Worm (Caenorhabditis elegans) whole organism, L4 larva: ENCODE results near the gene T23G5.3.

Experiments used
- F10B5.3 ChIP-seq: sonication (generic microtip); optimal IDR thresholded peaks from 2 replicates; lab custom pipeline; 2016; ENCODE audit warnings: mild to moderate bottlenecking, missing genetic modification characterization, missing compliant biosample characterization
- F37D6.2 ChIP-seq: sonication (generic microtip); optimal IDR thresholded peaks from 2 replicates; lab custom pipeline; 2016; ENCODE audit warnings: mild to moderate bottlenecking, missing genetic modification characterization, missing compliant biosample characterization
- F49E8.2 ChIP-seq: sonication (generic microtip); optimal IDR thresholded peaks from 2 replicates; lab custom pipeline; 2016; ENCODE audit warnings: missing compliant biosample characterization, mild to moderate bottlenecking, missing genetic modification characterization, borderline replicate concordance
- R02D3.7 ChIP-seq: fragments of 150-350 bp; sonication (generic microtip); optimal IDR thresholded peaks from 3 replicates; lab custom pipeline; 2014; ENCODE audit warnings: missing biosample characterization, missing genetic modification characterization
- Y105C5A.15 ChIP-seq: fragments of 200-800 bp; sonication (Bioruptor generic); IDR thresholded peaks from 2 replicates; pipeline ENCODE4 v1.3.6; 2022; ENCODE audit warnings: missing genetic modification characterization, missing compliant biosample characterization
- aha-1 ChIP-seq: fragments of 150-350 bp; peaks from one replicate; lab custom pipeline; 2014; ENCODE audit warnings: missing biosample characterization, missing genetic modification characterization
- aly-2 ChIP-seq: sonication (generic microtip); optimal IDR thresholded peaks from 2 replicates; lab custom pipeline; 2018; ENCODE audit warnings: missing biosample characterization, missing genetic modification characterization
- arid-1 ChIP-seq: fragments of 200-800 bp; sonication (Bioruptor generic); conservative IDR thresholded peaks from 2 replicates; pipeline ENCODE4 v1.3.6; 2022; ENCODE audit warnings: missing genetic modification reagents, missing genetic modification characterization, missing compliant biosample characterization
- ceh-62 ChIP-seq: sonication (generic microtip); optimal IDR thresholded peaks from 2 replicates; lab custom pipeline; 2017; ENCODE audit warnings: missing biosample characterization, missing genetic modification characterization
- ces-1 ChIP-seq: fragments of 150-350 bp; sonication (generic microtip); optimal IDR thresholded peaks from 4 replicates; lab custom pipeline; 2014; ENCODE audit warnings: missing biosample characterization, missing genetic modification reagents, missing genetic modification characterization
- ctbp-1 ChIP-seq: fragments of 200-800 bp; sonication (Bioruptor generic); IDR thresholded peaks from 2 replicates; pipeline ENCODE4 v1.3.6; 2022; ENCODE audit warnings: missing genetic modification reagents, missing genetic modification characterization, missing compliant biosample characterization
- daf-16 ChIP-seq, 3 experiments: sonication (generic microtip); optimal IDR thresholded peaks; 2 replicates each; lab custom pipeline; 2016 to 2017; ENCODE audit warnings: missing genetic modification characterization in 3 of 3, missing genetic modification reagents in 3 of 3, mild to moderate bottlenecking in 2 of 3, missing compliant biosample characterization in 2 of 3, missing biosample characterization in 1 of 3, moderate library complexity in 1 of 3
- daf-8 ChIP-seq: fragments of 200-800 bp; sonication (Bioruptor generic); IDR thresholded peaks from 2 replicates; pipeline ENCODE4 v1.3.6; 2022; ENCODE audit warnings: missing genetic modification characterization, missing compliant biosample characterization
- dpl-1 ChIP-seq: fragments of 150-350 bp; optimal IDR thresholded peaks from 2 replicates; lab custom pipeline; 2014; ENCODE audit warnings: missing biosample characterization, missing genetic modification reagents, missing genetic modification characterization
- dve-1 ChIP-seq: sonication (generic microtip); optimal IDR thresholded peaks from 2 replicates; lab custom pipeline; 2017; ENCODE audit warnings: antibody characterized with exemption, mild to moderate bottlenecking, missing genetic modification characterization, missing compliant biosample characterization; ENCODE audit not compliant: insufficient read depth
- egl-43 ChIP-seq: fragments of 200-800 bp; sonication (Bioruptor generic); IDR thresholded peaks from 2 replicates; pipeline ENCODE4 v1.3.6; 2022; ENCODE audit warnings: missing genetic modification reagents, missing genetic modification characterization, missing compliant biosample characterization
- hlh-11 ChIP-seq: fragments of 200-800 bp; sonication (Bioruptor generic); optimal IDR thresholded peaks from 2 replicates; lab custom pipeline; 2018; ENCODE audit warnings: mild to moderate bottlenecking, missing genetic modification characterization, missing compliant biosample characterization
- hlh-30 ChIP-seq: sonication (generic microtip); optimal IDR thresholded peaks from 2 replicates; lab custom pipeline; 2017; ENCODE audit warnings: antibody characterized with exemption, mild to moderate bottlenecking, missing genetic modification characterization, missing compliant biosample characterization; ENCODE audit not compliant: insufficient read depth
- hmg-1.1 ChIP-seq: fragments of 200-800 bp; sonication (Bioruptor generic); IDR thresholded peaks from 2 replicates; pipeline ENCODE4 v1.3.6; 2022; ENCODE audit warnings: missing genetic modification reagents, missing genetic modification characterization, missing compliant biosample characterization
- jun-1 ChIP-seq: fragments of 150-350 bp; optimal IDR thresholded peaks from 2 replicates; lab custom pipeline; 2014; ENCODE audit warnings: missing biosample characterization, missing genetic modification reagents, missing genetic modification characterization
- lin-13 ChIP-seq: fragments of 150-350 bp; optimal IDR thresholded peaks from 2 replicates; lab custom pipeline; 2014; ENCODE audit warnings: missing biosample characterization, missing genetic modification reagents, missing genetic modification characterization
- lin-15B ChIP-seq: fragments of 150-350 bp; sonication (generic microtip); optimal IDR thresholded peaks from 3 replicates; lab custom pipeline; 2014; ENCODE audit warnings: missing biosample characterization, missing genetic modification characterization
- lin-38 ChIP-seq: fragments of 200-800 bp; sonication (Bioruptor generic); IDR thresholded peaks from 2 replicates; pipeline ENCODE4 v1.3.6; 2022; ENCODE audit warnings: missing genetic modification reagents, missing genetic modification characterization, missing compliant biosample characterization
- lin-39 ChIP-seq: fragments of 150-350 bp; optimal IDR thresholded peaks from 2 replicates; lab custom pipeline; 2014; ENCODE audit warnings: missing biosample characterization, missing genetic modification reagents, missing genetic modification characterization
- lsy-2 ChIP-seq, 2 experiments: fragments of 150-350 bp in 1 of 2; sonication (generic microtip) in 1 of 2; optimal IDR thresholded peaks; 2 replicates each; lab custom pipeline; 2014 to 2017; ENCODE audit warnings: missing biosample characterization in 2 of 2, missing genetic modification characterization in 2 of 2
- mdl-1 ChIP-seq, 2 experiments: fragments of 150-350 bp in 1 of 2; sonication (generic microtip) in 1 of 2; optimal IDR thresholded peaks; 2 replicates each; lab custom pipeline; 2014 to 2017; ENCODE audit warnings: missing biosample characterization in 2 of 2, missing genetic modification characterization in 2 of 2
- mes-2 ChIP-seq: sonication (generic microtip); optimal IDR thresholded peaks from 2 replicates; lab custom pipeline; 2016; ENCODE audit warnings: missing genotype, mild to moderate bottlenecking, missing genetic modification characterization, missing compliant biosample characterization; ENCODE audit not compliant: poor library complexity, severe bottlenecking
- mxl-2 ChIP-seq: fragments of 200-800 bp; sonication (Bioruptor generic); conservative IDR thresholded peaks from 2 replicates; pipeline ENCODE4 v1.3.6; 2022; ENCODE audit warnings: missing genetic modification reagents, missing genetic modification characterization, missing compliant biosample characterization
- mxl-3 ChIP-seq: fragments of 200-800 bp; sonication (Bioruptor generic); optimal IDR thresholded peaks from 2 replicates; lab custom pipeline; 2018; ENCODE audit warnings: mild to moderate bottlenecking, missing genetic modification characterization, missing compliant biosample characterization
- nhr-102 ChIP-seq: sonication (generic microtip); optimal IDR thresholded peaks from 2 replicates; lab custom pipeline; 2016; ENCODE audit warnings: mild to moderate bottlenecking, missing genetic modification characterization, moderate library complexity, missing compliant biosample characterization
- nhr-28 ChIP-seq: fragments of 150-350 bp; optimal IDR thresholded peaks from 2 replicates; lab custom pipeline; 2014; ENCODE audit warnings: missing biosample characterization, missing genetic modification characterization
- nhr-48 ChIP-seq: sonication (generic microtip); optimal IDR thresholded peaks from 2 replicates; lab custom pipeline; 2016; ENCODE audit warnings: mild to moderate bottlenecking, missing genetic modification characterization, missing compliant biosample characterization
- nhr-77 ChIP-seq: fragments of 150-350 bp; optimal IDR thresholded peaks from 2 replicates; lab custom pipeline; 2014; ENCODE audit warnings: missing biosample characterization, missing genetic modification characterization
- php-3 ChIP-seq: fragments of 200-800 bp; sonication (Bioruptor generic); IDR thresholded peaks from 2 replicates; pipeline ENCODE4 v1.3.6; 2022; ENCODE audit warnings: missing genetic modification reagents, missing genetic modification characterization, missing compliant biosample characterization
- pqm-1 ChIP-seq: sonication (generic microtip); optimal IDR thresholded peaks from 2 replicates; lab custom pipeline; 2017; ENCODE audit warnings: missing biosample characterization, missing genetic modification characterization
- rbr-2 ChIP-seq: sonication (generic microtip); optimal IDR thresholded peaks from 2 replicates; lab custom pipeline; 2016; ENCODE audit warnings: missing genotype, missing genetic modification characterization, missing compliant biosample characterization
- saeg-2 ChIP-seq: fragments of 200-800 bp; sonication (Bioruptor generic); IDR thresholded peaks from 2 replicates; pipeline ENCODE4 v1.3.6; 2022; ENCODE audit warnings: missing genetic modification reagents, missing genetic modification characterization, missing compliant biosample characterization
- sdz-12 ChIP-seq: fragments of 200-800 bp; sonication (Bioruptor generic); optimal IDR thresholded peaks from 2 replicates; lab custom pipeline; 2018; ENCODE audit warnings: mild to moderate bottlenecking, missing genetic modification characterization, missing compliant biosample characterization
- snpc-4 ChIP-seq: fragments of 150-350 bp; optimal IDR thresholded peaks from 2 replicates; lab custom pipeline; 2014; ENCODE audit warnings: missing biosample characterization, missing genetic modification characterization
- unc-130 ChIP-seq: sonication (generic microtip); optimal IDR thresholded peaks from 2 replicates; lab custom pipeline; 2016; ENCODE audit warnings: missing genetic modification reagents, missing genetic modification characterization, missing compliant biosample characterization
- zag-1 ChIP-seq: fragments of 150-350 bp; optimal IDR thresholded peaks from 2 replicates; lab custom pipeline; 2014; ENCODE audit warnings: missing biosample characterization, missing genetic modification characterization
- zfp-3 ChIP-seq: fragments of 200-800 bp; sonication (Bioruptor generic); conservative IDR thresholded peaks from 2 replicates; pipeline ENCODE4 v1.3.6; 2022; ENCODE audit warnings: missing genetic modification reagents, missing genetic modification characterization, missing compliant biosample characterization
- zip-11 ChIP-seq: fragments of 200-800 bp; sonication (Bioruptor generic); IDR thresholded peaks from 2 replicates; pipeline ENCODE4 v1.3.6; 2022; ENCODE audit warnings: missing genetic modification characterization, missing compliant biosample characterization
- zip-2 ChIP-seq: fragments of 150-350 bp; optimal IDR thresholded peaks from 2 replicates; lab custom pipeline; 2014; ENCODE audit warnings: missing biosample characterization, missing genetic modification characterization
- ztf-11 ChIP-seq: fragments of 150-350 bp; optimal IDR thresholded peaks from 2 replicates; lab custom pipeline; 2014; ENCODE audit warnings: missing biosample characterization, missing genetic modification characterization

Gene T23G5.3

ce11 chrIII:9239983-9240382 is 8.9 kb upstream of the T23G5.3 start, which contains the start of gene saeg-2 (continued):
- TF ChIP-seq mes-2 (tag; lab: Kevin White, UChicago) = peak; percentile 34
- TF ChIP-seq daf-8 (GFP tag; lab: Robert Waterston, UW) = no peak
- TF ChIP-seq snpc-4 = no peak
- TF ChIP-seq zip-11 = no peak
- TF ChIP-seq pqm-1 (tag; lab: Kevin White, UChicago) = peak; percentile 36
- TF ChIP-seq ztf-11 (tag; lab: Kevin White, UChicago) = no peak
- TF ChIP-seq lsy-2 (tag; optimal IDR thresholded peaks at IDR 0.05; lab: Kevin White, UChicago) = peak in 1 of 2 experiments; percentile 23
- no peak for TF ChIP-seq nhr-48 (tag; lab: Kevin White, UChicago)
- peak; percentile 34 for TF ChIP-seq rbr-2 (tag; lab: Kevin White, UChicago)
- TF ChIP-seq zag-1 (tag; lab: Kevin White, UChicago) = no peak
- peak in 1 of 2 experiments; percentile 71 for TF ChIP-seq mdl-1 (tag; optimal IDR thresholded peaks at IDR 0.05; lab: Kevin White, UChicago)
- TF ChIP-seq lin-13 = peak; percentile 56
- TF ChIP-seq nhr-102 (tag; lab: Kevin White, UChicago) = no peak
- no peak for TF ChIP-seq R02D3.7
- TF ChIP-seq dpl-1 (GFP tag; lab: Kevin White, UChicago) = peak; percentile 31
- TF ChIP-seq aly-2 (tag; lab: Kevin White, UChicago) = no peak
- no peak for TF ChIP-seq php-3 (GFP tag; lab: Robert Waterston, UW)
- 0 out of 2 replicates have a peak, but pooled peaks have one; percentile 51 for TF ChIP-seq egl-43 (GFP tag; lab: Robert Waterston, UW)
- TF ChIP-seq hlh-11 (tag; lab: Kevin White, UChicago) = peak; percentile 78

ce11 chrIII:9237626-9238025 is 6.6 kb upstream of the T23G5.3 start:
- TF ChIP-seq hmg-1.1 (GFP tag; lab: Robert Waterston, UW) (no peak), daf-16 (GFP tag; optimal IDR thresholded peaks at IDR 0.05; lab: Kevin White, UChicago) (no peak), daf-16 (tag; optimal IDR thresholded peaks at IDR 0.05; lab: Kevin White, UChicago) (peak; percentile 85), hlh-11 (tag; lab: Kevin White, UChicago) (peak; percentile 23), nhr-28 (tag; lab: Kevin White, UChicago) (peak; percentile 40), dve-1 (peak; percentile 5), pqm-1 (tag; lab: Kevin White, UChicago) (peak; percentile 74)

ce11 chrIII:9236228-9236627 is 5.2 kb upstream of the T23G5.3 start, which contains the start of gene T23G5.2:
Gene T23G5.2 (minus strand): TSS chrIII:9236328.
- TF ChIP-seq egl-43 (GFP tag; lab: Robert Waterston, UW) (no peak), R02D3.7 (no peak), ceh-62 (tag; lab: Kevin White, UChicago) (no peak), arid-1 (GFP tag; lab: Robert Waterston, UW) (no peak), aha-1 (tag; lab: Kevin White, UChicago) (peak; percentile 57), ctbp-1 (GFP tag; lab: Robert Waterston, UW) (no peak)
- TF ChIP-seq, all 104 proteins: peak for 1

ce11 chrIII:9228722-9229121 is 2.4 kb downstream of the T23G5.3 start, which contains the start of gene rnr-1:
Gene rnr-1 (minus strand): TSS chrIII:9228798.
- TF ChIP-seq hlh-30 (tag; lab: Kevin White, UChicago) = no peak
- no peak for TF ChIP-seq F10B5.3
- no peak for TF ChIP-seq saeg-2
- peak; percentile 39 for TF ChIP-seq F49E8.2
- TF ChIP-seq nhr-77 (tag; lab: Kevin White, UChicago) = no peak
- TF ChIP-seq lin-38 = peak; percentile 45; the same call in 1 of the 2 replicates
- TF ChIP-seq mxl-2 (GFP tag; lab: Robert Waterston, UW) = no peak
- TF ChIP-seq ces-1 (GFP tag; lab: Kevin White, UChicago) = no peak
- no peak for TF ChIP-seq snpc-4
- no peak for TF ChIP-seq lin-39 (tag; lab: Kevin White, UChicago)
- TF ChIP-seq sdz-12 (GFP tag; lab: Kevin White, UChicago) = no peak
- no peak for TF ChIP-seq zfp-3 (GFP tag; lab: Robert Waterston, UW)
- no peak for TF ChIP-seq zip-2
- TF ChIP-seq lin-15B = no peak
- no peak for TF ChIP-seq unc-130
- peak in 1 of 2 experiments; percentile 59 for TF ChIP-seq lsy-2 (tag; optimal IDR thresholded peaks at IDR 0.05; lab: Kevin White, UChicago)
- TF ChIP-seq mxl-3 = no peak
- TF ChIP-seq pqm-1 (tag; lab: Kevin White, UChicago) = no peak
- TF ChIP-seq jun-1 = no peak
- TF ChIP-seq Y105C5A.15 = no peak
- TF ChIP-seq F37D6.2 (tag; lab: Kevin White, UChicago) = no peak
- peak; percentile 59 for TF ChIP-seq aha-1 (tag; lab: Kevin White, UChicago)
- TF ChIP-seq, all 104 proteins: peak for 4
